Fruit fly (Drosophila melanogaster): ENCODE data around the gene parvin.
A peak's percentile ranks its signal among the peaks of the same experiment; 100 is the strongest.

parvin gene

dm6 chrX:19704083-19704482 is 41.8 kb upstream of the parvin start, which contains the start of the genes CG14230 and CG14232:
Gene CG14230, plus strand, starts transcription at chrX:19704176.
Gene CG14232, minus strand, starts transcription at chrX:19704259.
- no peak for TF ChIP-seq CG11902 (GFP tag; optimal IDR thresholded peaks at IDR 0.05)
- no peak for TF ChIP-seq Ets21C (GFP tag; optimal IDR thresholded peaks at IDR 0.05)
- TF ChIP-seq CG16779 (tag; optimal IDR thresholded peaks at IDR 0.05): no peak
- TF ChIP-seq acj6 (GFP tag; optimal IDR thresholded peaks at IDR 0.05): no peak
- TF ChIP-seq Eip75B (GFP tag; optimal IDR thresholded peaks at IDR 0.05): no peak
- no peak for TF ChIP-seq CG3919 (GFP tag; optimal IDR thresholded peaks at IDR 0.05)
- TF ChIP-seq CG15336 (GFP tag; IDR thresholded peaks at IDR 0.05): no peak
- TF ChIP-seq OdsH (GFP tag; optimal IDR thresholded peaks at IDR 0.05): no peak
- TF ChIP-seq cyc (GFP tag; optimal IDR thresholded peaks at IDR 0.05): no peak
- peak; percentile 56 for TF ChIP-seq Sox14 (GFP tag; optimal IDR thresholded peaks at IDR 0.05)
- no peak for TF ChIP-seq Lpt (GFP tag; optimal IDR thresholded peaks at IDR 0.05)
- no peak for TF ChIP-seq net (GFP tag; optimal IDR thresholded peaks at IDR 0.05)
- no peak for TF ChIP-seq Ets96B (tag; optimal IDR thresholded peaks at IDR 0.05)
- peak; percentile 43 for TF ChIP-seq CG1621 (tag; optimal IDR thresholded peaks at IDR 0.05)
- TF ChIP-seq esn (GFP tag; optimal IDR thresholded peaks at IDR 0.05): peak; percentile 13
- no peak for TF ChIP-seq eg (GFP tag; IDR thresholded peaks at IDR 0.05)
- TF ChIP-seq CG9139 (GFP tag; optimal IDR thresholded peaks at IDR 0.05): no peak
- no peak for TF ChIP-seq CG6163 (GFP tag; IDR thresholded peaks at IDR 0.05)
- TF ChIP-seq fkh (GFP tag; optimal IDR thresholded peaks at IDR 0.05): no peak
- no peak for TF ChIP-seq Sox102F (GFP tag; optimal IDR thresholded peaks at IDR 0.05)
- TF ChIP-seq CG7368 (GFP tag; optimal IDR thresholded peaks at IDR 0.05): no peak
- TF ChIP-seq Blimp-1 (GFP tag; optimal IDR thresholded peaks at IDR 0.05): no peak
- peak; percentile 1 for TF ChIP-seq lz (GFP tag; optimal IDR thresholded peaks at IDR 0.05)
- TF ChIP-seq CG10631 (GFP tag; optimal IDR thresholded peaks at IDR 0.05): no peak
- TF ChIP-seq CG6808 (GFP tag; optimal IDR thresholded peaks at IDR 0.05): no peak
- TF ChIP-seq CG34406 (GFP tag; optimal IDR thresholded peaks at IDR 0.05): no peak
- TF ChIP-seq salr (GFP tag; optimal IDR thresholded peaks at IDR 0.05): no peak
- TF ChIP-seq dac (GFP tag; optimal IDR thresholded peaks at IDR 0.05): no peak
- TF ChIP-seq vri (GFP tag; optimal IDR thresholded peaks at IDR 0.05): no peak
- TF ChIP-seq dsx (GFP tag; optimal IDR thresholded peaks at IDR 0.05; ENCODE audit: poor library complexity, severe bottlenecking): no peak
- TF ChIP-seq CG11294 (GFP tag; IDR thresholded peaks at IDR 0.05): no peak
- TF ChIP-seq Hr4 (GFP tag; optimal IDR thresholded peaks at IDR 0.05): no peak
- peak; percentile 66 for TF ChIP-seq Eip78C (GFP tag)
- no peak for TF ChIP-seq CG8319 (GFP tag; optimal IDR thresholded peaks at IDR 0.05)
- TF ChIP-seq CG8119 (GFP tag; IDR thresholded peaks at IDR 0.05): no peak
- no peak for TF ChIP-seq CG11762 (GFP tag; optimal IDR thresholded peaks at IDR 0.05; ENCODE audit: insufficient read depth)
- TF ChIP-seq achi (GFP tag; optimal IDR thresholded peaks at IDR 0.05): peak; percentile 12
- no peak for TF ChIP-seq CG6792 (GFP tag; optimal IDR thresholded peaks at IDR 0.05)

dm6 chrX:19711936-19712335 is 33.9 kb upstream of the parvin start:
- TF ChIP-seq Eip93F (GFP tag; optimal IDR thresholded peaks at IDR 0.05) (no peak), CG31627 (GFP tag; optimal IDR thresholded peaks at IDR 0.05) (no peak), Smox (GFP tag; optimal IDR thresholded peaks at IDR 0.05) (no peak), CG16779 (tag; optimal IDR thresholded peaks at IDR 0.05) (no peak), Lpt (GFP tag; optimal IDR thresholded peaks at IDR 0.05) (no peak), esn (GFP tag; optimal IDR thresholded peaks at IDR 0.05) (no peak), CG4318 (GFP tag; optimal IDR thresholded peaks at IDR 0.05) (no peak), CG6854 (GFP tag; optimal IDR thresholded peaks at IDR 0.05) (no peak)

Measured in whole organism, prepupa.